Worm (Caenorhabditis elegans) whole organism, young adult: ENCODE results near the gene R10E4.3.

Source experiments
- B0261.1 ChIP-seq: sonication (generic microtip); optimal IDR thresholded peaks from 2 replicates; lab custom pipeline; 2016; ENCODE audit warnings: mild to moderate bottlenecking, missing genetic modification characterization, moderate library complexity, missing compliant biosample characterization
- F22D6.2 ChIP-seq: sonication (generic microtip); optimal IDR thresholded peaks from 2 replicates; lab custom pipeline; 2016; ENCODE audit warnings: mild to moderate bottlenecking, missing genetic modification characterization, missing compliant biosample characterization
- F37B4.10 ChIP-seq: fragments of 200-800 bp; sonication (Bioruptor generic); IDR thresholded peaks from 2 replicates; pipeline ENCODE4 v1.3.6; 2022; ENCODE audit warnings: missing genetic modification characterization, missing compliant biosample characterization
- F49E8.2 ChIP-seq: sonication (generic microtip); optimal IDR thresholded peaks from 3 replicates; lab custom pipeline; 2017; ENCODE audit warnings: missing genetic modification characterization, mild to moderate bottlenecking, missing compliant biosample characterization, antibody characterized with exemption, moderate library complexity; ENCODE audit not compliant: insufficient read depth
- F55B11.4 ChIP-seq: sonication (generic microtip); optimal IDR thresholded peaks from 2 replicates; lab custom pipeline; 2016; ENCODE audit warnings: missing compliant biosample characterization, missing genetic modification characterization, borderline replicate concordance; ENCODE audit not compliant: insufficient read depth
- F57A8.1 ChIP-seq: fragments of 200-800 bp; sonication (Bioruptor generic); optimal IDR thresholded peaks from 2 replicates; lab custom pipeline; 2018; ENCODE audit warnings: mild to moderate bottlenecking, missing genetic modification characterization, moderate library complexity, missing compliant biosample characterization
- T07F8.4 ChIP-seq: sonication (generic microtip); optimal IDR thresholded peaks from 2 replicates; lab custom pipeline; 2016; ENCODE audit warnings: mild to moderate bottlenecking, missing genetic modification characterization, moderate library complexity, missing compliant biosample characterization
- Y53F4B.3 ChIP-seq: fragments of 200-800 bp; sonication (Bioruptor generic); IDR thresholded peaks from 2 replicates; pipeline ENCODE4 v1.3.6; 2022; ENCODE audit warnings: missing genetic modification reagents, missing genetic modification characterization, missing compliant biosample characterization
- Y67H2A.10 ChIP-seq: fragments of 200-800 bp; sonication (Bioruptor generic); conservative IDR thresholded peaks from 2 replicates; pipeline ENCODE4 v1.3.6; 2022; ENCODE audit warnings: missing genetic modification reagents, missing genetic modification characterization, missing compliant biosample characterization
- Y79H2A.3 ChIP-seq: fragments of 200-800 bp; sonication (Bioruptor generic); conservative IDR thresholded peaks from 2 replicates; pipeline ENCODE4 v1.3.6; 2022; ENCODE audit warnings: missing genetic modification reagents, missing genetic modification characterization, missing compliant biosample characterization
- ZK185.1 ChIP-seq: sonication (generic microtip); optimal IDR thresholded peaks from 2 replicates; lab custom pipeline; 2016; ENCODE audit warnings: mild to moderate bottlenecking, missing genetic modification characterization, missing compliant biosample characterization; ENCODE audit not compliant: poor library complexity, severe bottlenecking
- atf-7 ChIP-seq: sonication (generic microtip); optimal IDR thresholded peaks from 2 replicates; lab custom pipeline; 2017; ENCODE audit warnings: mild to moderate bottlenecking, missing genetic modification characterization, missing compliant biosample characterization
- attf-3 ChIP-seq: fragments of 200-800 bp; sonication (Bioruptor generic); conservative IDR thresholded peaks from 2 replicates; pipeline ENCODE4 v1.3.6; 2022; ENCODE audit warnings: missing genetic modification reagents, missing genetic modification characterization, missing compliant biosample characterization
- attf-5 ChIP-seq: fragments of 200-800 bp; sonication (Bioruptor generic); optimal IDR thresholded peaks from 2 replicates; lab custom pipeline; 2018; ENCODE audit warnings: mild to moderate bottlenecking, missing genetic modification characterization, missing compliant biosample characterization
- attf-6 ChIP-seq: fragments of 200-800 bp; sonication (Bioruptor generic); IDR thresholded peaks from 2 replicates; pipeline ENCODE4 v1.3.6; 2022; ENCODE audit warnings: missing genetic modification reagents, missing genetic modification characterization, missing compliant biosample characterization
- bed-1 ChIP-seq: fragments of 200-800 bp; sonication (Bioruptor generic); IDR thresholded peaks from 2 replicates; pipeline ENCODE4 v1.3.6; 2022; ENCODE audit warnings: missing genetic modification reagents, missing genetic modification characterization, missing compliant biosample characterization
- ceh-79 ChIP-seq: sonication (generic microtip); optimal IDR thresholded peaks from 2 replicates; lab custom pipeline; 2017; ENCODE audit warnings: mild to moderate bottlenecking, missing genetic modification characterization, missing compliant biosample characterization
- die-1 ChIP-seq: sonication (generic microtip); optimal IDR thresholded peaks from 2 replicates; lab custom pipeline; 2016; ENCODE audit warnings: missing genotype, mild to moderate bottlenecking, missing genetic modification characterization, missing compliant biosample characterization
- dpl-1 ChIP-seq: fragments of 150-350 bp; optimal IDR thresholded peaks from 2 replicates; lab custom pipeline; 2014; ENCODE audit warnings: missing biosample characterization, missing genetic modification reagents, missing genetic modification characterization
- egl-44 ChIP-seq: fragments of 200-800 bp; sonication (Bioruptor generic); IDR thresholded peaks from 2 replicates; pipeline ENCODE4 v1.3.6; 2022; ENCODE audit warnings: missing genetic modification reagents, missing genetic modification characterization, missing compliant biosample characterization
- ets-4 ChIP-seq: fragments of 200-800 bp; sonication (Bioruptor generic); optimal IDR thresholded peaks from 2 replicates; lab custom pipeline; 2018; ENCODE audit warnings: mild to moderate bottlenecking, missing genetic modification characterization, missing compliant biosample characterization
- fkh-3 ChIP-seq: sonication (generic microtip); optimal IDR thresholded peaks from 2 replicates; lab custom pipeline; 2016; ENCODE audit warnings: mild to moderate bottlenecking, missing genetic modification characterization, missing compliant biosample characterization
- him-1 ChIP-seq: sonication (generic microtip); optimal IDR thresholded peaks from 2 replicates; lab custom pipeline; 2016; ENCODE audit warnings: missing genotype, missing genetic modification reagents, missing genetic modification characterization, missing compliant biosample characterization
- hlh-12 ChIP-seq: sonication (generic microtip); optimal IDR thresholded peaks from 2 replicates; lab custom pipeline; 2016; ENCODE audit warnings: missing genetic modification characterization, missing compliant biosample characterization
- hlh-26 ChIP-seq: fragments of 200-800 bp; sonication (Bioruptor generic); conservative IDR thresholded peaks from 2 replicates; pipeline ENCODE4 v1.3.6; 2022; ENCODE audit warnings: missing genetic modification reagents, missing genetic modification characterization, missing compliant biosample characterization
- hmg-20 ChIP-seq: fragments of 200-800 bp; sonication (Bioruptor generic); IDR thresholded peaks from 2 replicates; pipeline ENCODE4 v1.3.6; 2022; ENCODE audit warnings: missing genetic modification reagents, missing genetic modification characterization, missing compliant biosample characterization
- hrde-1 ChIP-seq: sonication (generic microtip); optimal IDR thresholded peaks from 2 replicates; lab custom pipeline; 2016; ENCODE audit warnings: missing genetic modification characterization, mild to moderate bottlenecking, missing compliant biosample characterization, moderate library complexity, missing genotype, missing genetic modification reagents, borderline replicate concordance
- lag-1 ChIP-seq: fragments of 200-800 bp; sonication (Bioruptor generic); IDR thresholded peaks from 2 replicates; pipeline ENCODE4 v1.3.6; 2022; ENCODE audit warnings: missing genetic modification reagents, missing genetic modification characterization, missing compliant biosample characterization
- let-607 ChIP-seq, 2 experiments: fragments of 200-800 bp in 1 of 2; sonication (Bioruptor generic) in 1 of 2; sonication (generic microtip) in 1 of 2; optimal IDR thresholded peaks; 2 replicates each; lab custom pipeline; 2016 to 2018; ENCODE audit warnings: mild to moderate bottlenecking in 2 of 2, missing compliant biosample characterization in 2 of 2, missing genetic modification characterization in 2 of 2, moderate library complexity in 2 of 2, missing genotype in 1 of 2
- lin-26 ChIP-seq: fragments of 200-800 bp; sonication (Bioruptor generic); IDR thresholded peaks from 2 replicates; pipeline ENCODE4 v1.3.6; 2022; ENCODE audit warnings: missing genetic modification reagents, missing genetic modification characterization, missing compliant biosample characterization
- lin-35 ChIP-seq, 3 experiments: fragments of 150-350 bp in 2 of 3; sonication (generic microtip) in 1 of 3; optimal IDR thresholded peaks; 2 replicates each; lab custom pipeline; 2014 to 2018; ENCODE audit warnings: missing biosample characterization in 3 of 3, missing genetic modification characterization in 3 of 3, missing genetic modification reagents in 3 of 3
- lir-1 ChIP-seq: fragments of 200-800 bp; sonication (Bioruptor generic); conservative IDR thresholded peaks from 2 replicates; pipeline ENCODE4 v1.3.6; 2022; ENCODE audit warnings: missing genetic modification reagents, missing genetic modification characterization, missing compliant biosample characterization
- madf-10 ChIP-seq: sonication (generic microtip); optimal IDR thresholded peaks from 2 replicates; lab custom pipeline; 2016; ENCODE audit warnings: mild to moderate bottlenecking, missing genetic modification characterization, missing compliant biosample characterization
- madf-3 ChIP-seq: fragments of 200-800 bp; sonication (Bioruptor generic); IDR thresholded peaks from 2 replicates; pipeline ENCODE4 v1.3.6; 2022; ENCODE audit warnings: missing genetic modification reagents, missing genetic modification characterization, missing compliant biosample characterization
- mel-28 ChIP-seq: sonication (generic microtip); optimal IDR thresholded peaks from 2 replicates; lab custom pipeline; 2016; ENCODE audit warnings: borderline replicate concordance, mild to moderate bottlenecking, missing genetic modification characterization, missing compliant biosample characterization
- mes-4 ChIP-seq: sonication (generic microtip); optimal IDR thresholded peaks from 2 replicates; lab custom pipeline; 2016; ENCODE audit warnings: missing genotype, missing genetic modification characterization, missing compliant biosample characterization
- nhr-120 ChIP-seq: fragments of 200-800 bp; sonication (Bioruptor generic); IDR thresholded peaks from 2 replicates; pipeline ENCODE4 v1.3.6; 2022; ENCODE audit warnings: missing genetic modification characterization, missing compliant biosample characterization
- nhr-27 ChIP-seq: fragments of 200-800 bp; sonication (Bioruptor generic); optimal IDR thresholded peaks from 2 replicates; lab custom pipeline; 2018; ENCODE audit warnings: mild to moderate bottlenecking, missing genetic modification characterization, moderate library complexity, missing compliant biosample characterization
- nhr-80 ChIP-seq: sonication (generic microtip); optimal IDR thresholded peaks from 2 replicates; lab custom pipeline; 2016; ENCODE audit warnings: missing genetic modification characterization, missing compliant biosample characterization
- sdz-38 ChIP-seq: sonication (generic microtip); optimal IDR thresholded peaks from 2 replicates; lab custom pipeline; 2016; ENCODE audit warnings: missing genotype, missing genetic modification characterization, missing compliant biosample characterization
- sea-2 ChIP-seq: fragments of 200-800 bp; sonication (Bioruptor generic); IDR thresholded peaks from 2 replicates; pipeline ENCODE4 v1.3.6; 2022; ENCODE audit warnings: missing genetic modification characterization, missing compliant biosample characterization
- snpc-1.1 ChIP-seq: sonication (generic microtip); optimal IDR thresholded peaks from 2 replicates; lab custom pipeline; 2017; ENCODE audit warnings: missing genetic modification characterization, mild to moderate bottlenecking, missing compliant biosample characterization, antibody characterized with exemption, moderate library complexity, missing genotype, missing genetic modification reagents; ENCODE audit not compliant: insufficient read depth
- snpc-1.3 ChIP-seq: sonication (generic microtip); optimal IDR thresholded peaks from 2 replicates; lab custom pipeline; 2017; ENCODE audit warnings: missing genetic modification characterization, mild to moderate bottlenecking, missing compliant biosample characterization, antibody characterized with exemption, moderate library complexity, missing genotype, missing genetic modification reagents; ENCODE audit not compliant: insufficient read depth
- somi-1 ChIP-seq: fragments of 200-800 bp; sonication (Bioruptor generic); optimal IDR thresholded peaks from 2 replicates; lab custom pipeline; 2018; ENCODE audit warnings: mild to moderate bottlenecking, missing genetic modification characterization, missing compliant biosample characterization
- unc-62 ChIP-seq: fragments of 150-350 bp; optimal IDR thresholded peaks from 2 replicates; lab custom pipeline; 2014; ENCODE audit warnings: missing biosample characterization, missing genetic modification reagents, missing genetic modification characterization
- zfh-2 ChIP-seq: fragments of 200-800 bp; sonication (Bioruptor generic); conservative IDR thresholded peaks from 2 replicates; pipeline ENCODE4 v1.3.6; 2022; ENCODE audit warnings: missing genetic modification reagents, missing genetic modification characterization, missing compliant biosample characterization

The R10E4.3 gene

ce11 chrIII:4289952-4290351 is 2.7 kb upstream of the R10E4.3 start:
- TF ChIP-seq hlh-26 (GFP tag; lab: Robert Waterston, UW) (no peak), bed-1 (GFP tag; lab: Robert Waterston, UW) (no peak), unc-62 (GFP tag; lab: Kevin White, UChicago) (no peak), hlh-12 (no peak), snpc-1.1 (no peak), sdz-38 (tag; lab: Kevin White, UChicago) (no peak), F49E8.2 (no peak)
- TF ChIP-seq, all 124 proteins: peak for 0

- peak; percentile 55 to 58 for TF ChIP-seq let-607 (tag; optimal IDR thresholded peaks at IDR 0.05; lab: Kevin White, UChicago)
- no peak for TF ChIP-seq B0261.1 (tag; lab: Kevin White, UChicago)
- TF ChIP-seq sea-2: no peak
- TF ChIP-seq nhr-120 (GFP tag; lab: Robert Waterston, UW): no peak
- TF ChIP-seq lin-35 (GFP tag; optimal IDR thresholded peaks at IDR 0.05; lab: Kevin White, UChicago): no peak
- no peak for TF ChIP-seq madf-3 (GFP tag; lab: Robert Waterston, UW)
- TF ChIP-seq lag-1 (GFP tag; lab: Robert Waterston, UW): no peak
- TF ChIP-seq F57A8.1 (GFP tag; lab: Kevin White, UChicago): no peak
- no peak for TF ChIP-seq mel-28
- no peak for TF ChIP-seq fkh-3 (tag; lab: Kevin White, UChicago)
- TF ChIP-seq somi-1 (GFP tag; lab: Kevin White, UChicago): peak; percentile 75
- no peak for TF ChIP-seq snpc-1.1
- TF ChIP-seq zfh-2 (GFP tag; lab: Robert Waterston, UW): peak; percentile 73
- no peak for TF ChIP-seq sdz-38 (tag; lab: Kevin White, UChicago)
- no peak for TF ChIP-seq attf-6 (GFP tag; lab: Robert Waterston, UW)
- TF ChIP-seq madf-10 (tag; lab: Kevin White, UChicago): peak; percentile 64
- TF ChIP-seq Y53F4B.3: no peak
- no peak for TF ChIP-seq Y79H2A.3 (GFP tag; lab: Robert Waterston, UW)
- TF ChIP-seq Y67H2A.10 (GFP tag; lab: Robert Waterston, UW): no peak
- TF ChIP-seq attf-5 (GFP tag; lab: Kevin White, UChicago): peak; percentile 85
- no peak for TF ChIP-seq nhr-27 (tag; lab: Kevin White, UChicago)
- TF ChIP-seq die-1 (tag; lab: Kevin White, UChicago): peak; percentile 25
- no peak for TF ChIP-seq ZK185.1 (tag; lab: Kevin White, UChicago)
- no peak for TF ChIP-seq F37B4.10
- TF ChIP-seq lin-26 (GFP tag; lab: Robert Waterston, UW): no peak
- no peak for TF ChIP-seq F49E8.2
- TF ChIP-seq nhr-80 (tag; lab: Kevin White, UChicago): peak; percentile 88
- peak; percentile 14 for TF ChIP-seq F22D6.2
- TF ChIP-seq dpl-1 (GFP tag; lab: Kevin White, UChicago): no peak
- TF ChIP-seq snpc-1.3 (tag; lab: Kevin White, UChicago): no peak
- TF ChIP-seq egl-44 (GFP tag; lab: Robert Waterston, UW): peak; percentile 63; the same call in 1 of the 2 replicates
- TF ChIP-seq attf-3 (GFP tag; lab: Robert Waterston, UW): no peak
- no peak for TF ChIP-seq T07F8.4 (tag; lab: Kevin White, UChicago)
- TF ChIP-seq hrde-1 (tag; lab: Kevin White, UChicago): no peak
- TF ChIP-seq atf-7: peak; percentile 77
- no peak for TF ChIP-seq him-1 (tag; lab: Kevin White, UChicago)
- no peak for TF ChIP-seq F55B11.4 (tag; lab: Kevin White, UChicago)
- no peak for TF ChIP-seq mes-4 (tag; lab: Kevin White, UChicago)
- TF ChIP-seq lir-1 (GFP tag; lab: Robert Waterston, UW): 0 out of 2 replicates have a peak, but pooled peaks have one; percentile 29
- TF ChIP-seq ets-4 (GFP tag; lab: Kevin White, UChicago): peak; percentile 40
- no peak for TF ChIP-seq hmg-20
- no peak for TF ChIP-seq ceh-79 (tag; lab: Kevin White, UChicago)
Observed at ce11 chrIII:4284732-4285165, 2.5 kb downstream of the R10E4.3 start.
